Worm (Caenorhabditis elegans) whole organism, mixed stage, embryonic: Measurements from ENCODE around the gene C36C5.4.

ENCODE experiments used
- M03D4.4 ChIP-seq: sonication (generic microtip); optimal IDR thresholded peaks from 2 replicates; lab custom pipeline; 2017; ENCODE audit warnings: mild to moderate bottlenecking, missing genetic modification characterization, missing compliant biosample characterization
- bed-3 ChIP-seq: fragments of 200-800 bp; sonication (Bioruptor generic); optimal IDR thresholded peaks from 3 replicates; lab custom pipeline; 2018; ENCODE audit warnings: mild to moderate bottlenecking, missing genetic modification characterization, moderate library complexity, missing compliant biosample characterization
- blmp-1 ChIP-seq: fragments of 150-350 bp; optimal IDR thresholded peaks from 2 replicates; lab custom pipeline; 2014; ENCODE audit warnings: missing biosample characterization, missing genetic modification characterization
- ceh-39 ChIP-seq: fragments of 150-350 bp; optimal IDR thresholded peaks from 2 replicates; lab custom pipeline; 2014; ENCODE audit warnings: missing biosample characterization, missing genetic modification characterization
- ceh-43 ChIP-seq: fragments of 200-800 bp; sonication (Bioruptor generic); optimal IDR thresholded peaks from 2 replicates; lab custom pipeline; 2018; ENCODE audit warnings: mild to moderate bottlenecking, missing genetic modification characterization, moderate library complexity, missing compliant biosample characterization
- ceh-83 ChIP-seq: fragments of 200-800 bp; sonication (Bioruptor generic); optimal IDR thresholded peaks from 2 replicates; lab custom pipeline; 2018; ENCODE audit warnings: mild to moderate bottlenecking, missing genetic modification characterization, missing compliant biosample characterization
- ces-1 ChIP-seq: fragments of 150-350 bp; optimal IDR thresholded peaks from 2 replicates; lab custom pipeline; 2014; ENCODE audit warnings: missing biosample characterization, missing genetic modification reagents, missing genetic modification characterization
- cnd-1 ChIP-seq: fragments of 200-800 bp; sonication (Bioruptor generic); optimal IDR thresholded peaks from 2 replicates; lab custom pipeline; 2018; ENCODE audit warnings: mild to moderate bottlenecking, missing genetic modification characterization, missing compliant biosample characterization
- drap-1 ChIP-seq: fragments of 200-800 bp; sonication (Bioruptor generic); optimal IDR thresholded peaks from 3 replicates; lab custom pipeline; 2018; ENCODE audit warnings: mild to moderate bottlenecking, missing genetic modification characterization, missing compliant biosample characterization
- elt-1 ChIP-seq: sonication (generic microtip); optimal IDR thresholded peaks from 2 replicates; lab custom pipeline; 2017; ENCODE audit warnings: missing genetic modification characterization, mild to moderate bottlenecking, missing compliant biosample characterization, antibody characterized with exemption, moderate library complexity, borderline replicate concordance; ENCODE audit not compliant: insufficient read depth
- elt-3 ChIP-seq: fragments of 150-350 bp; optimal IDR thresholded peaks from 2 replicates; lab custom pipeline; 2014; ENCODE audit warnings: missing biosample characterization, missing genetic modification characterization
- ham-2 ChIP-seq: fragments of 200-800 bp; sonication (Bioruptor generic); optimal IDR thresholded peaks from 2 replicates; lab custom pipeline; 2018; ENCODE audit warnings: mild to moderate bottlenecking, missing genetic modification characterization, missing compliant biosample characterization
- hlh-1 ChIP-seq: fragments of 150-350 bp; optimal IDR thresholded peaks from 2 replicates; lab custom pipeline; 2014; ENCODE audit warnings: missing biosample characterization, missing genetic modification reagents, missing genetic modification characterization
- lin-13 ChIP-seq: fragments of 150-350 bp; optimal IDR thresholded peaks from 2 replicates; lab custom pipeline; 2014; ENCODE audit warnings: missing biosample characterization, missing genetic modification characterization
- lin-32 ChIP-seq: fragments of 200-800 bp; sonication (Bioruptor generic); optimal IDR thresholded peaks from 2 replicates; lab custom pipeline; 2018; ENCODE audit warnings: mild to moderate bottlenecking, missing genetic modification characterization, missing compliant biosample characterization
- lsy-2 ChIP-seq: fragments of 150-350 bp; optimal IDR thresholded peaks from 2 replicates; lab custom pipeline; 2014; ENCODE audit warnings: missing biosample characterization, missing genetic modification characterization
- mab-5 ChIP-seq: fragments of 150-350 bp; optimal IDR thresholded peaks from 2 replicates; lab custom pipeline; 2014; ENCODE audit warnings: missing biosample characterization, missing genetic modification characterization
- mep-1 ChIP-seq: fragments of 150-350 bp; optimal IDR thresholded peaks from 2 replicates; lab custom pipeline; 2017; ENCODE audit warnings: missing biosample characterization, missing genetic modification reagents, missing genetic modification characterization, inconsistent platforms
- mls-2 ChIP-seq: sonication (generic microtip); optimal IDR thresholded peaks from 2 replicates; lab custom pipeline; 2016; ENCODE audit warnings: mild to moderate bottlenecking, missing genetic modification characterization, moderate library complexity, missing compliant biosample characterization
- nhr-12 ChIP-seq: fragments of 150-350 bp; optimal IDR thresholded peaks from 2 replicates; lab custom pipeline; 2014; ENCODE audit warnings: missing biosample characterization, missing genetic modification characterization
- nhr-2 ChIP-seq: fragments of 150-350 bp; optimal IDR thresholded peaks from 2 replicates; lab custom pipeline; 2014; ENCODE audit warnings: missing biosample characterization, missing genetic modification characterization
- nhr-237 ChIP-seq: fragments of 150-350 bp; optimal IDR thresholded peaks from 2 replicates; lab custom pipeline; 2014; ENCODE audit warnings: missing biosample characterization, missing genetic modification characterization
- nhr-28 ChIP-seq: fragments of 150-350 bp; optimal IDR thresholded peaks from 2 replicates; lab custom pipeline; 2014; ENCODE audit warnings: missing biosample characterization, missing genetic modification characterization
- nhr-76 ChIP-seq: sonication (generic microtip); optimal IDR thresholded peaks from 2 replicates; lab custom pipeline; 2017; ENCODE audit warnings: missing biosample characterization, missing genetic modification characterization
- pha-4 ChIP-seq: fragments of 150-350 bp; optimal IDR thresholded peaks from 2 replicates; lab custom pipeline; 2018; ENCODE audit warnings: missing biosample characterization, missing genetic modification reagents, missing genetic modification characterization
- sem-2 ChIP-seq: fragments of 200-800 bp; sonication (Bioruptor generic); optimal IDR thresholded peaks from 2 replicates; lab custom pipeline; 2018; ENCODE audit warnings: mild to moderate bottlenecking, missing genetic modification characterization, missing compliant biosample characterization
- snpc-4 ChIP-seq: fragments of 150-350 bp; optimal IDR thresholded peaks from 2 replicates; lab custom pipeline; 2014; ENCODE audit warnings: missing biosample characterization, missing genetic modification characterization
- sptf-1 ChIP-seq: sonication (generic microtip); optimal IDR thresholded peaks from 2 replicates; lab custom pipeline; 2017; ENCODE audit warnings: mild to moderate bottlenecking, missing genetic modification characterization, moderate library complexity, missing compliant biosample characterization
- tbx-8 ChIP-seq: fragments of 200-800 bp; sonication (Bioruptor generic); optimal IDR thresholded peaks from 2 replicates; lab custom pipeline; 2018; ENCODE audit warnings: mild to moderate bottlenecking, missing genetic modification characterization, moderate library complexity, missing compliant biosample characterization
- unc-120 ChIP-seq: sonication (generic microtip); optimal IDR thresholded peaks from 2 replicates; lab custom pipeline; 2017; ENCODE audit warnings: missing genetic modification characterization, missing compliant biosample characterization; ENCODE audit not compliant: poor library complexity, severe bottlenecking
- unc-62 ChIP-seq: fragments of 150-350 bp; optimal IDR thresholded peaks from 2 replicates; lab custom pipeline; 2014; ENCODE audit warnings: missing biosample characterization, missing genetic modification reagents, missing genetic modification characterization
- zip-8 ChIP-seq: fragments of 150-350 bp; optimal IDR thresholded peaks from 2 replicates; lab custom pipeline; 2014; ENCODE audit warnings: missing biosample characterization, missing genetic modification characterization
- ztf-11 ChIP-seq: fragments of 150-350 bp; optimal IDR thresholded peaks from 2 replicates; lab custom pipeline; 2014; ENCODE audit warnings: missing biosample characterization, missing genetic modification characterization

C36C5.4 gene

ce11 chrV:3145241-3145640 is 21.1 kb upstream of the C36C5.4 start:
- no peak for TF ChIP-seq sptf-1 (tag; lab: Kevin White, UChicago)
- TF ChIP-seq tbx-8, result no peak

- TF ChIP-seq nhr-12 (no peak), nhr-76 (no peak), ceh-43 (GFP tag; lab: Kevin White, UChicago) (no peak), sem-2 (no peak), elt-1 (tag; lab: Kevin White, UChicago) (no peak), mep-1 (tag; lab: Kevin White, UChicago) (no peak), ceh-39 (tag; lab: Kevin White, UChicago) (no peak), tbx-8 (no peak), lin-13 (tag; lab: Kevin White, UChicago) (no peak)
Measured at ce11 chrV:3146932-3147331, 19.4 kb upstream of the C36C5.4 start, which contains the start of gene srab-11. TSS of gene srab-11 (minus strand) at chrV:3147032.

ce11 chrV:3149910-3150428 is 16.4 kb upstream of the C36C5.4 start:
- TF ChIP-seq pha-4 (no peak), mab-5 (no peak), lin-32 (GFP tag; lab: Kevin White, UChicago) (no peak), blmp-1 (no peak)
- TF ChIP-seq, all 35 proteins: peak for 0

ce11 chrV:3151862-3152261 is 14.5 kb upstream of the C36C5.4 start, which contains the start of gene srab-6:
TSS of gene srab-6 (minus strand) at chrV:3151962.
- TF ChIP-seq ceh-83 (GFP tag; lab: Kevin White, UChicago) (no peak), bed-3 (GFP tag; lab: Kevin White, UChicago) (no peak), sem-2 (no peak), ztf-11 (tag; lab: Kevin White, UChicago) (no peak), unc-120 (no peak), lin-13 (tag; lab: Kevin White, UChicago) (no peak)
- TF ChIP-seq, all 35 proteins: peak for 0

ce11 chrV:3155072-3155471 is 11.3 kb upstream of the C36C5.4 start, which contains the start of gene srab-7:
TSS of gene srab-7 (minus strand) at chrV:3155172.
- no peak for TF ChIP-seq nhr-237 (tag; lab: Kevin White, UChicago)
- TF ChIP-seq nhr-28 (tag; lab: Kevin White, UChicago), result no peak
- no peak for TF ChIP-seq ceh-43 (GFP tag; lab: Kevin White, UChicago)
- TF ChIP-seq elt-3 (tag; lab: Kevin White, UChicago), result no peak
- no peak for TF ChIP-seq M03D4.4 (tag; lab: Kevin White, UChicago)
- TF ChIP-seq nhr-76, result no peak
- TF ChIP-seq hlh-1 (tag; lab: Kevin White, UChicago), result no peak
- no peak for TF ChIP-seq ceh-83 (GFP tag; lab: Kevin White, UChicago)
- TF ChIP-seq mab-5, result no peak
- no peak for TF ChIP-seq ceh-39 (tag; lab: Kevin White, UChicago)
- TF ChIP-seq pha-4, result no peak
- no peak for TF ChIP-seq elt-1 (tag; lab: Kevin White, UChicago)
- TF ChIP-seq nhr-12, result no peak
- TF ChIP-seq mls-2 (tag; lab: Kevin White, UChicago), result no peak
- TF ChIP-seq ham-2 (GFP tag; lab: Kevin White, UChicago), result no peak
- TF ChIP-seq unc-62, result no peak
- TF ChIP-seq zip-8 (tag; lab: Kevin White, UChicago), result no peak
- no peak for TF ChIP-seq cnd-1 (tag; lab: Kevin White, UChicago)

- TF ChIP-seq ztf-11 (tag; lab: Kevin White, UChicago), result no peak
- TF ChIP-seq elt-1 (tag; lab: Kevin White, UChicago), result no peak
- TF ChIP-seq drap-1 (GFP tag; lab: Kevin White, UChicago), result no peak
- TF ChIP-seq ceh-39 (tag; lab: Kevin White, UChicago), result no peak
- TF ChIP-seq nhr-12, result no peak
- no peak for TF ChIP-seq unc-120
- TF ChIP-seq ceh-83 (GFP tag; lab: Kevin White, UChicago), result no peak
- no peak for TF ChIP-seq lin-13 (tag; lab: Kevin White, UChicago)
- TF ChIP-seq nhr-237 (tag; lab: Kevin White, UChicago), result no peak
- no peak for TF ChIP-seq hlh-1 (tag; lab: Kevin White, UChicago)
- TF ChIP-seq elt-3 (tag; lab: Kevin White, UChicago), result no peak
- TF ChIP-seq tbx-8, result no peak
- no peak for TF ChIP-seq lsy-2 (tag; lab: Kevin White, UChicago)
- TF ChIP-seq nhr-2 (tag; lab: Kevin White, UChicago), result no peak
- no peak for TF ChIP-seq pha-4
- TF ChIP-seq nhr-76, result no peak
- no peak for TF ChIP-seq ces-1 (GFP tag; lab: Kevin White, UChicago)
- TF ChIP-seq snpc-4 (tag; lab: Kevin White, UChicago), result no peak
Measured at ce11 chrV:3156786-3157185, 9.6 kb upstream of the C36C5.4 start, which contains the start of gene exh-1. TSS of gene exh-1 (plus strand) at chrV:3157086.
